Fruit fly (Drosophila melanogaster): ENCODE measurements around the gene CG10616.
A peak's percentile ranks its signal among the peaks of the same experiment; 100 is the strongest.

The CG10616 gene

dm6 chr3L:12495312-12495725, 23.8 kb downstream of the CG10616 start (continued):
- no peak for TF ChIP-seq fd102C (GFP tag; optimal IDR thresholded peaks at IDR 0.05)
- TF ChIP-seq Chrac-16 (GFP tag; optimal IDR thresholded peaks at IDR 0.05): no peak
- TF ChIP-seq dmrt11E (tag; optimal IDR thresholded peaks at IDR 0.05): peak; percentile 16
- TF ChIP-seq CG11504 (tag; optimal IDR thresholded peaks at IDR 0.05): peak; percentile 68
- no peak for TF ChIP-seq Fer2 (tag; optimal IDR thresholded peaks at IDR 0.05)
- no peak for TF ChIP-seq Deaf1 (tag; optimal IDR thresholded peaks at IDR 0.05)
- no peak for TF ChIP-seq hth (optimal IDR thresholded peaks at IDR 0.05)
- TF ChIP-seq toy (GFP tag; IDR thresholded peaks at IDR 0.05): no peak
- TF ChIP-seq wdn (GFP tag; IDR thresholded peaks at IDR 0.05): no peak
- TF ChIP-seq NfI (GFP tag; optimal IDR thresholded peaks at IDR 0.05): peak; percentile 31
- no peak for TF ChIP-seq klu (GFP tag; IDR thresholded peaks at IDR 0.05)
- peak; percentile 11 for TF ChIP-seq bab2 (GFP tag; optimal IDR thresholded peaks at IDR 0.05)
- TF ChIP-seq CG15514 (GFP tag; optimal IDR thresholded peaks at IDR 0.05): no peak
- TF ChIP-seq CG31365 (tag; optimal IDR thresholded peaks at IDR 0.05): no peak
- no peak for TF ChIP-seq BtbVII (GFP tag; optimal IDR thresholded peaks at IDR 0.05)
- TF ChIP-seq Hey (tag; optimal IDR thresholded peaks at IDR 0.05): no peak
- no peak for TF ChIP-seq cad (GFP tag; optimal IDR thresholded peaks at IDR 0.05)
- no peak for TF ChIP-seq B-H2 (GFP tag; optimal IDR thresholded peaks at IDR 0.05)
- peak; percentile 51 for TF ChIP-seq Sox100B (GFP tag; optimal IDR thresholded peaks at IDR 0.05)
- peak in 1 of 2 experiments; percentile 5 for TF ChIP-seq Eip74EF (GFP tag; optimal IDR thresholded peaks at IDR 0.05)
- no peak for TF ChIP-seq dan (GFP tag; IDR thresholded peaks at IDR 0.05)
- peak; percentile 42 for TF ChIP-seq CG17359 (tag; optimal IDR thresholded peaks at IDR 0.05)
- no peak for TF ChIP-seq Mad (GFP tag; optimal IDR thresholded peaks at IDR 0.05)
- no peak for TF ChIP-seq CG9876 (GFP tag; optimal IDR thresholded peaks at IDR 0.05)
- TF ChIP-seq sr (GFP tag; IDR thresholded peaks at IDR 0.05): no peak
- peak; percentile 43 for TF ChIP-seq D19A (tag; optimal IDR thresholded peaks at IDR 0.05)
- TF ChIP-seq cas (GFP tag; IDR thresholded peaks at IDR 0.05): no peak
- no peak for TF ChIP-seq CG15696 (tag; optimal IDR thresholded peaks at IDR 0.05)
- TF ChIP-seq CG9609 (GFP tag; optimal IDR thresholded peaks at IDR 0.05): no peak
- no peak for TF ChIP-seq CG8290 (GFP tag; optimal IDR thresholded peaks at IDR 0.05)
- no peak for TF ChIP-seq CG8290 (tag; optimal IDR thresholded peaks at IDR 0.05)
- peak; percentile 63 for TF ChIP-seq CG30403 (GFP tag; optimal IDR thresholded peaks at IDR 0.05)
- TF ChIP-seq mld (GFP tag; IDR thresholded peaks at IDR 0.05; ENCODE audit: partially characterized antibody): no peak
- peak; percentile 47 for TF ChIP-seq CG9727 (GFP tag; optimal IDR thresholded peaks at IDR 0.05)
- peak; percentile 49; the same call in 1 of the 3 replicates for TF ChIP-seq dysf (GFP tag; IDR thresholded peaks at IDR 0.05)
- no peak for TF ChIP-seq pnt (GFP tag; optimal IDR thresholded peaks at IDR 0.05)
- no peak for TF ChIP-seq Bgb (GFP tag; IDR thresholded peaks at IDR 0.05; ENCODE audit: partially characterized antibody)
- peak; percentile 46 for TF ChIP-seq PHDP (tag; optimal IDR thresholded peaks at IDR 0.05)
- TF ChIP-seq slp2 (GFP tag; optimal IDR thresholded peaks at IDR 0.05): peak; percentile 1
- peak; percentile 35 for TF ChIP-seq CG10209 (GFP tag; optimal IDR thresholded peaks at IDR 0.05)
- TF ChIP-seq CG11723 (GFP tag; optimal IDR thresholded peaks at IDR 0.05): peak; percentile 38
- TF ChIP-seq danr (GFP tag; IDR thresholded peaks at IDR 0.05): no peak
- no peak for TF ChIP-seq CG8089 (GFP tag; optimal IDR thresholded peaks at IDR 0.05)
- no peak for TF ChIP-seq ham (GFP tag; IDR thresholded peaks at IDR 0.05)
- TF ChIP-seq HmgZ (tag; optimal IDR thresholded peaks at IDR 0.05): peak; percentile 29
- no peak for TF ChIP-seq CG42726 (GFP tag; IDR thresholded peaks at IDR 0.05; ENCODE audit: partially characterized antibody)
- no peak for TF ChIP-seq CG11085 (GFP tag; IDR thresholded peaks at IDR 0.05)
- no peak for TF ChIP-seq ci (GFP tag; IDR thresholded peaks at IDR 0.05)
- TF ChIP-seq CG17361 (GFP tag; IDR thresholded peaks at IDR 0.05): peak; percentile 71
- no peak for TF ChIP-seq CG10565 (GFP tag; optimal IDR thresholded peaks at IDR 0.05)
- peak; percentile 0 for TF ChIP-seq sug (tag; optimal IDR thresholded peaks at IDR 0.05)
- no peak for TF ChIP-seq CG11456 (GFP tag; IDR thresholded peaks at IDR 0.05)
